Fruit fly (Drosophila melanogaster) whole organism, embryonic: Measurements from ENCODE around the gene CG33281.

Source experiments
- Atf3 ChIP-seq: fragments of 200-800 bp; sonication (Bioruptor generic); optimal IDR thresholded peaks from 3 replicates; lab custom pipeline; 2016; ENCODE audit warnings: missing biosample characterization, missing genetic modification characterization
- Awh ChIP-seq: fragments of 200-800 bp; sonication (Bioruptor generic); IDR thresholded peaks from 2 replicates; pipeline ENCODE4, ENCODE4 v1.3.6; 2022; ENCODE audit warnings: missing biosample characterization, missing genetic modification characterization
- B-H2 ChIP-seq: fragments of 200-800 bp; sonication (Bioruptor generic); optimal IDR thresholded peaks from 2 replicates; lab custom pipeline; 2018; ENCODE audit warnings: missing biosample characterization, mild to moderate bottlenecking, missing genetic modification characterization
- CG10147 ChIP-seq: fragments of 200-800 bp; sonication (Bioruptor generic); optimal IDR thresholded peaks from 2 replicates; lab custom pipeline; 2019; ENCODE audit warnings: missing biosample characterization, mild to moderate bottlenecking, missing genetic modification characterization, moderate library complexity
- CG1024 ChIP-seq: fragments of 200-800 bp; sonication (Bioruptor generic); IDR thresholded peaks from 2 replicates; pipeline ENCODE4 v1.3.6; 2022; ENCODE audit warnings: missing biosample characterization, missing genetic modification characterization
- CG10431 ChIP-seq: fragments of 200-800 bp; sonication (Bioruptor generic); optimal IDR thresholded peaks from 3 replicates; lab custom pipeline; 2018; ENCODE audit warnings: missing biosample characterization, mild to moderate bottlenecking, missing genetic modification characterization
- CG11247 ChIP-seq: fragments of 200-800 bp; sonication (Bioruptor generic); IDR thresholded peaks from 2 replicates; pipeline ENCODE4 v1.3.6; 2022; ENCODE audit warnings: missing biosample characterization, missing genetic modification characterization
- CG12236 ChIP-seq: fragments of 200-800 bp; sonication (Bioruptor generic); optimal IDR thresholded peaks from 2 replicates; lab custom pipeline; 2016; ENCODE audit warnings: missing biosample characterization, missing genetic modification characterization
- CG12744 ChIP-seq: fragments of 200-800 bp; sonication (Bioruptor generic); optimal IDR thresholded peaks from 2 replicates; lab custom pipeline; 2016; ENCODE audit warnings: missing biosample characterization, missing genetic modification characterization
- CG12769 ChIP-seq: fragments of 200-800 bp; sonication (Bioruptor generic); optimal IDR thresholded peaks from 2 replicates; lab custom pipeline; 2019; ENCODE audit warnings: missing biosample characterization, mild to moderate bottlenecking, missing genetic modification characterization, moderate library complexity
- CG13424 ChIP-seq: fragments of 200-800 bp; sonication (Bioruptor generic); optimal IDR thresholded peaks from 2 replicates; lab custom pipeline; 2019; ENCODE audit warnings: missing biosample characterization, mild to moderate bottlenecking, missing genetic modification characterization, moderate library complexity
- CG15696 ChIP-seq: fragments of 200-800 bp; sonication (Bioruptor generic); optimal IDR thresholded peaks from 2 replicates; lab custom pipeline; 2019; ENCODE audit warnings: missing biosample characterization, mild to moderate bottlenecking, missing genetic modification characterization, moderate library complexity
- CG16779 ChIP-seq: fragments of 200-800 bp; sonication (Bioruptor generic); IDR thresholded peaks from 2 replicates; pipeline ENCODE4 v1.3.6; 2022; ENCODE audit warnings: missing biosample characterization, missing genetic modification characterization
- CG17385 ChIP-seq: fragments of 200-800 bp; sonication (Bioruptor generic); optimal IDR thresholded peaks from 3 replicates; lab custom pipeline; 2018; ENCODE audit warnings: missing biosample characterization, mild to moderate bottlenecking, missing genetic modification characterization
- CG32772 ChIP-seq: fragments of 200-800 bp; sonication (Bioruptor generic); IDR thresholded peaks from 2 replicates; pipeline ENCODE4 v1.3.6; 2022; ENCODE audit warnings: missing biosample characterization, missing genetic modification characterization
- CG3838 ChIP-seq: fragments of 200-800 bp; sonication (Bioruptor generic); optimal IDR thresholded peaks from 3 replicates; lab custom pipeline; 2016; ENCODE audit warnings: missing biosample characterization, missing genetic modification characterization
- CG4730 ChIP-seq: fragments of 200-800 bp; sonication (Bioruptor generic); IDR thresholded peaks from 2 replicates; pipeline ENCODE4 v1.3.6; 2022; ENCODE audit warnings: missing biosample characterization, missing genetic modification characterization
- CG6654 ChIP-seq: fragments of 200-800 bp; sonication (Bioruptor generic); optimal IDR thresholded peaks from 2 replicates; lab custom pipeline; 2017; ENCODE audit warnings: missing biosample characterization, mild to moderate bottlenecking, missing genetic modification characterization
- CG6765 ChIP-seq: fragments of 200-800 bp; sonication (Bioruptor generic); optimal IDR thresholded peaks from 3 replicates; lab custom pipeline; 2017; ENCODE audit warnings: missing biosample characterization, mild to moderate bottlenecking, missing genetic modification characterization
- CG6791 ChIP-seq: fragments of 200-800 bp; sonication (Bioruptor generic); IDR thresholded peaks from 3 replicates; pipeline ENCODE4 v1.3.6; 2022; ENCODE audit warnings: missing biosample characterization, missing genetic modification characterization; ENCODE audit not compliant: partially characterized antibody
- CG7271 ChIP-seq: fragments of 200-800 bp; sonication (Bioruptor generic); optimal IDR thresholded peaks from 2 replicates; lab custom pipeline; 2018; ENCODE audit warnings: missing biosample characterization, mild to moderate bottlenecking, missing genetic modification characterization, moderate library complexity
- CG8089 ChIP-seq: fragments of 200-800 bp; sonication (Bioruptor generic); optimal IDR thresholded peaks from 3 replicates; lab custom pipeline; 2016; ENCODE audit warnings: missing biosample characterization, missing genetic modification characterization
- CG8478 ChIP-seq: fragments of >200 bp; optimal IDR thresholded peaks from 2 replicates; lab custom pipeline; 2018
- CG9932 ChIP-seq: fragments of 200-800 bp; sonication (Bioruptor generic); IDR thresholded peaks from 2 replicates; pipeline ENCODE4 v1.3.6; 2022; ENCODE audit warnings: missing biosample characterization, missing genetic modification characterization
- Deaf1 ChIP-seq: fragments of 200-800 bp; optimal IDR thresholded peaks from 3 replicates; lab custom pipeline; 2019; ENCODE audit warnings: missing biosample characterization, mild to moderate bottlenecking, missing genetic modification characterization, moderate library complexity
- Drgx ChIP-seq: fragments of 200-800 bp; sonication (Bioruptor generic); IDR thresholded peaks from 2 replicates; pipeline ENCODE4 v1.3.6; 2022; ENCODE audit warnings: missing biosample characterization, missing genetic modification characterization
- ERR ChIP-seq: fragments of 200-800 bp; sonication (Bioruptor generic); optimal IDR thresholded peaks from 2 replicates; lab custom pipeline; 2016; ENCODE audit warnings: missing biosample characterization, missing genetic modification characterization
- Fer1 ChIP-seq: fragments of 200-800 bp; sonication (Bioruptor generic); optimal IDR thresholded peaks from 2 replicates; lab custom pipeline; 2017; ENCODE audit warnings: missing biosample characterization, mild to moderate bottlenecking, missing genetic modification characterization
- Lhr ChIP-seq: fragments of 200-800 bp; sonication (Bioruptor generic); optimal IDR thresholded peaks from 3 replicates; lab custom pipeline; 2017; ENCODE audit warnings: mild to moderate bottlenecking, missing biosample characterization, missing genetic modification reagents, missing genetic modification characterization
- Ravus ChIP-seq: fragments of 200-800 bp; sonication (Bioruptor generic); IDR thresholded peaks from 2 replicates; pipeline ENCODE4 v1.3.6; 2022; ENCODE audit warnings: missing biosample characterization, missing genetic modification characterization
- Vsx1 ChIP-seq: fragments of 200-800 bp; sonication (Bioruptor generic); optimal IDR thresholded peaks from 2 replicates; lab custom pipeline; 2017; ENCODE audit warnings: missing biosample characterization, mild to moderate bottlenecking, missing genetic modification characterization, missing genetic modification reagents
- Xrp1 ChIP-seq: fragments of 200-800 bp; sonication (Bioruptor generic); IDR thresholded peaks from 2 replicates; pipeline ENCODE4 v1.3.6; 2022; ENCODE audit warnings: missing biosample characterization, missing genetic modification characterization
- az2 ChIP-seq: fragments of 200-800 bp; sonication (Bioruptor generic); optimal IDR thresholded peaks from 3 replicates; lab custom pipeline; 2016; ENCODE audit warnings: missing biosample characterization, missing genetic modification characterization
- bowl ChIP-seq: fragments of 200-800 bp; sonication (Bioruptor generic); IDR thresholded peaks from 2 replicates; pipeline ENCODE4 v1.3.6; 2022; ENCODE audit warnings: missing biosample characterization, missing genetic modification characterization
- disco-r ChIP-seq: fragments of 200-800 bp; sonication (Bioruptor generic); optimal IDR thresholded peaks from 2 replicates; lab custom pipeline; 2016; ENCODE audit warnings: missing biosample characterization, missing genetic modification characterization
- ems ChIP-seq: fragments of 200-800 bp; sonication (Bioruptor generic); optimal IDR thresholded peaks from 3 replicates; lab custom pipeline; 2016; ENCODE audit warnings: missing biosample characterization, missing genetic modification characterization
- fd102C ChIP-seq: fragments of 200-800 bp; sonication (Bioruptor generic); optimal IDR thresholded peaks from 2 replicates; lab custom pipeline; 2018; ENCODE audit warnings: missing biosample characterization, mild to moderate bottlenecking, missing genetic modification characterization, moderate library complexity
- ftz-f1 ChIP-seq: fragments of 200-800 bp; sonication (Bioruptor generic); optimal IDR thresholded peaks from 2 replicates; lab custom pipeline; 2016; ENCODE audit warnings: missing biosample characterization, missing genetic modification characterization
- gcm ChIP-seq: fragments of 200-800 bp; sonication (Bioruptor generic); optimal IDR thresholded peaks from 2 replicates; lab custom pipeline; 2019; ENCODE audit warnings: missing biosample characterization, mild to moderate bottlenecking, missing genetic modification characterization, moderate library complexity
- gsb-n ChIP-seq: fragments of 200-800 bp; sonication (Bioruptor generic); optimal IDR thresholded peaks from 3 replicates; lab custom pipeline; 2018; ENCODE audit warnings: missing biosample characterization, mild to moderate bottlenecking, missing genetic modification characterization
- insv ChIP-seq, 2 experiments: fragments of 200-800 bp; sonication (Bioruptor generic); optimal IDR thresholded peaks; 3 replicates each; lab custom pipeline; 2016 to 2018; ENCODE audit warnings: missing biosample characterization in 2 of 2, missing genetic modification characterization in 2 of 2
- jumu ChIP-seq: fragments of 200-800 bp; sonication (Bioruptor generic); optimal IDR thresholded peaks from 3 replicates; lab custom pipeline; 2016; ENCODE audit warnings: missing biosample characterization, missing genetic modification characterization
- nom ChIP-seq: fragments of 200-800 bp; sonication (Bioruptor generic); optimal IDR thresholded peaks from 2 replicates; lab custom pipeline; 2017; ENCODE audit warnings: missing biosample characterization, missing genetic modification characterization, mild to moderate bottlenecking, moderate library complexity, missing genetic modification reagents
- org-1 ChIP-seq: fragments of 200-800 bp; sonication (Bioruptor generic); optimal IDR thresholded peaks from 2 replicates; lab custom pipeline; 2017; ENCODE audit warnings: missing biosample characterization, missing genetic modification characterization
- phol ChIP-seq: fragments of 200-800 bp; sonication (Bioruptor generic); optimal IDR thresholded peaks from 3 replicates; lab custom pipeline; 2018; ENCODE audit warnings: missing biosample characterization, mild to moderate bottlenecking, missing genetic modification characterization, moderate library complexity
- shn ChIP-seq: fragments of 200-800 bp; sonication (Bioruptor generic); optimal IDR thresholded peaks from 3 replicates; lab custom pipeline; 2016; ENCODE audit warnings: missing biosample characterization, missing genetic modification characterization
- sisA ChIP-seq: fragments of 200-800 bp; sonication (Bioruptor generic); IDR thresholded peaks from 2 replicates; pipeline ENCODE4 v1.3.6; 2022; ENCODE audit warnings: missing biosample characterization, missing genetic modification characterization
- trh ChIP-seq: fragments of 200-800 bp; sonication (Bioruptor generic); optimal IDR thresholded peaks from 2 replicates; lab custom pipeline; 2016; ENCODE audit warnings: missing biosample characterization, missing genetic modification characterization
- unpg ChIP-seq: fragments of 200-800 bp; sonication (Bioruptor generic); optimal IDR thresholded peaks from 3 replicates; lab custom pipeline; 2018; ENCODE audit warnings: missing biosample characterization, mild to moderate bottlenecking, missing genetic modification characterization, moderate library complexity
- wdn ChIP-seq: fragments of 200-800 bp; sonication (Bioruptor generic); IDR thresholded peaks from 2 replicates; pipeline ENCODE4 v1.3.6; 2022; ENCODE audit warnings: missing biosample characterization, missing genetic modification characterization

The CG33281 gene

dm6 chr2L:3301755-3302499, 22.1 kb upstream of the CG33281 start (continued):
- TF ChIP-seq CG11247 (peak; percentile 99), wdn (peak; percentile 99), ftz-f1 (GFP tag; lab: Kevin White, UChicago) (peak; percentile 96), CG6765 (peak; percentile 99), CG7271 (tag; lab: Kevin White, UChicago) (peak; percentile 97), B-H2 (peak; percentile 100), Vsx1 (peak; percentile 99), CG12744 (GFP tag; lab: Kevin White, UChicago) (peak; percentile 99), CG6654 (GFP tag; lab: Kevin White, UChicago) (peak; percentile 96), bowl (GFP tag; lab: Robert Waterston, UW) (peak; percentile 97), Lhr (GFP tag; lab: Kevin White, UChicago) (peak; percentile 99), CG8089 (GFP tag; lab: Kevin White, UChicago) (peak; percentile 99), CG16779 (GFP tag; lab: Robert Waterston, UW) (peak; percentile 99), CG8478 (lab: Kevin White, UChicago) (no peak), CG3838 (GFP tag; lab: Kevin White, UChicago) (peak; percentile 98), fd102C (GFP tag; lab: Kevin White, UChicago) (peak; percentile 98), CG15696 (tag; lab: Kevin White, UChicago) (peak; percentile 100), CG32772 (peak; percentile 99), CG4730 (GFP tag; lab: Robert Waterston, UW) (peak; percentile 99), sisA (peak; percentile 99), CG1024 (GFP tag; lab: Robert Waterston, UW) (peak; percentile 95), Fer1 (GFP tag; lab: Kevin White, UChicago) (peak; percentile 100), disco-r (peak; percentile 99), gsb-n (tag; lab: Kevin White, UChicago) (peak; percentile 99), CG17385 (GFP tag; lab: Kevin White, UChicago) (peak; percentile 99), CG9932 (peak; percentile 100), trh (GFP tag; lab: Kevin White, UChicago) (peak; percentile 98), gcm (GFP tag; lab: Kevin White, UChicago) (peak; percentile 100), shn (GFP tag; lab: Kevin White, UChicago) (peak; percentile 99), ems (GFP tag; lab: Kevin White, UChicago) (peak; percentile 100), az2 (GFP tag; lab: Kevin White, UChicago) (peak; percentile 99), CG6791 (GFP tag; lab: Robert Waterston, UW) (0 out of 3 replicates have a peak, but pooled peaks have one; percentile 22), Deaf1 (tag; lab: Kevin White, UChicago) (peak; percentile 91), phol (tag; lab: Kevin White, UChicago) (peak; percentile 99), Awh (GFP tag; lab: Robert Waterston, UW) (peak; percentile 99), ERR (GFP tag; lab: Kevin White, UChicago) (peak; percentile 99), Ravus (GFP tag; lab: Robert Waterston, UW) (peak; percentile 97), Xrp1 (peak; percentile 100), CG12769 (tag; lab: Kevin White, UChicago) (peak; percentile 100), unpg (peak; percentile 100), Atf3 (GFP tag; lab: Kevin White, UChicago) (peak; percentile 99), nom (GFP tag; lab: Kevin White, UChicago) (peak; percentile 99), insv (GFP tag; optimal IDR thresholded peaks at IDR 0.05; lab: Kevin White, UChicago) (peak; percentile 82 to 90), CG13424 (tag; lab: Kevin White, UChicago) (peak; percentile 100), Drgx (GFP tag; lab: Robert Waterston, UW) (peak; percentile 99), jumu (peak; percentile 100), CG10147 (GFP tag; lab: Kevin White, UChicago) (peak; percentile 98), CG12236 (GFP tag; lab: Kevin White, UChicago) (peak; percentile 99), org-1 (GFP tag; lab: Kevin White, UChicago) (peak; percentile 100), CG10431 (GFP tag; lab: Kevin White, UChicago) (peak; percentile 99)
